Fruit fly (Drosophila melanogaster) whole organism, embryonic: ENCODE data around the gene lin-52.

Experiments used
- Adf1 ChIP-seq: fragments of 200-800 bp; sonication (Bioruptor generic); IDR thresholded peaks from 2 replicates; pipeline ENCODE4 v1.3.6; 2022; ENCODE audit warnings: missing biosample characterization, missing genetic modification characterization
- Atf6 ChIP-seq: fragments of 200-800 bp; sonication (Bioruptor generic); IDR thresholded peaks from 2 replicates; pipeline ENCODE4 v1.3.6; 2022; ENCODE audit warnings: missing biosample characterization, missing genetic modification characterization
- BEAF-32 ChIP-seq: fragments of 200-800 bp; sonication (Bioruptor generic); optimal IDR thresholded peaks from 3 replicates; lab custom pipeline; 2017; ENCODE audit warnings: missing biosample characterization, missing genetic modification characterization, mild to moderate bottlenecking, moderate library complexity, missing genetic modification reagents
- Bdp1 ChIP-seq: fragments of 200-800 bp; sonication (Bioruptor generic); optimal IDR thresholded peaks from 3 replicates; lab custom pipeline; 2016; ENCODE audit warnings: missing biosample characterization, missing genetic modification characterization
- CG1024 ChIP-seq: fragments of 200-800 bp; sonication (Bioruptor generic); IDR thresholded peaks from 2 replicates; pipeline ENCODE4 v1.3.6; 2022; ENCODE audit warnings: missing biosample characterization, missing genetic modification characterization
- CG10274 ChIP-seq: fragments of 200-800 bp; sonication (Bioruptor generic); optimal IDR thresholded peaks from 3 replicates; lab custom pipeline; 2017; ENCODE audit warnings: missing biosample characterization, mild to moderate bottlenecking, missing genetic modification characterization
- CG10431 ChIP-seq: fragments of 200-800 bp; sonication (Bioruptor generic); optimal IDR thresholded peaks from 3 replicates; lab custom pipeline; 2018; ENCODE audit warnings: missing biosample characterization, mild to moderate bottlenecking, missing genetic modification characterization
- CG10543 ChIP-seq: fragments of 200-800 bp; sonication (Bioruptor generic); optimal IDR thresholded peaks from 3 replicates; lab custom pipeline; 2017; ENCODE audit warnings: missing biosample characterization, mild to moderate bottlenecking, missing genetic modification characterization, moderate library complexity
- CG12942 ChIP-seq: fragments of 200-800 bp; sonication (Bioruptor generic); optimal IDR thresholded peaks from 3 replicates; lab custom pipeline; 2016; ENCODE audit warnings: missing biosample characterization, missing genetic modification characterization
- CG17186 ChIP-seq: fragments of 200-800 bp; sonication (Bioruptor generic); optimal IDR thresholded peaks from 3 replicates; lab custom pipeline; 2017; ENCODE audit warnings: missing biosample characterization, missing genetic modification reagents, missing genetic modification characterization
- CG1792 ChIP-seq: fragments of 200-800 bp; sonication (Bioruptor generic); optimal IDR thresholded peaks from 2 replicates; lab custom pipeline; 2016; ENCODE audit warnings: missing biosample characterization, missing genetic modification characterization
- CG31224 ChIP-seq: fragments of 200-800 bp; sonication (Bioruptor generic); IDR thresholded peaks from 2 replicates; pipeline ENCODE4 v1.3.6; 2022; ENCODE audit warnings: missing biosample characterization, missing genetic modification characterization
- CG31365 ChIP-seq: fragments of 200-800 bp; sonication (Bioruptor generic); optimal IDR thresholded peaks from 2 replicates; lab custom pipeline; 2018; ENCODE audit warnings: missing biosample characterization, mild to moderate bottlenecking, missing genetic modification characterization
- CG34422 ChIP-seq: fragments of 200-800 bp; sonication (Bioruptor generic); IDR thresholded peaks from 3 replicates; pipeline ENCODE4 v1.3.6; 2022; ENCODE audit warnings: missing biosample characterization, missing genetic modification characterization
- CG4707 ChIP-seq: fragments of 200-800 bp; sonication (Bioruptor generic); optimal IDR thresholded peaks from 2 replicates; lab custom pipeline; 2018; ENCODE audit warnings: missing biosample characterization, mild to moderate bottlenecking, missing genetic modification characterization, moderate library complexity
- CG4730 ChIP-seq: fragments of 200-800 bp; sonication (Bioruptor generic); IDR thresholded peaks from 2 replicates; pipeline ENCODE4 v1.3.6; 2022; ENCODE audit warnings: missing biosample characterization, missing genetic modification characterization
- CG7987 ChIP-seq: fragments of 200-800 bp; sonication (Bioruptor generic); optimal IDR thresholded peaks from 2 replicates; lab custom pipeline; 2018; ENCODE audit warnings: missing biosample characterization, mild to moderate bottlenecking, missing genetic modification characterization, moderate library complexity
- Dek ChIP-seq: fragments of 200-800 bp; sonication (Bioruptor generic); optimal IDR thresholded peaks from 3 replicates; lab custom pipeline; 2019; ENCODE audit warnings: missing biosample characterization, mild to moderate bottlenecking, missing genetic modification characterization, moderate library complexity
- E2f1 ChIP-seq: fragments of 200-800 bp; sonication (Bioruptor generic); IDR thresholded peaks from 2 replicates; pipeline ENCODE4 v1.3.6; 2022; ENCODE audit warnings: missing biosample characterization, missing genetic modification characterization
- Fer1 ChIP-seq: fragments of 200-800 bp; sonication (Bioruptor generic); optimal IDR thresholded peaks from 2 replicates; lab custom pipeline; 2017; ENCODE audit warnings: missing biosample characterization, mild to moderate bottlenecking, missing genetic modification characterization
- H15 ChIP-seq: fragments of 200-800 bp; sonication (Bioruptor generic); IDR thresholded peaks from 3 replicates; pipeline ENCODE4 v1.3.6; 2022; ENCODE audit warnings: missing biosample characterization, missing genetic modification characterization
- HLH3B ChIP-seq: fragments of 200-800 bp; sonication (Bioruptor generic); IDR thresholded peaks from 2 replicates; pipeline ENCODE4 v1.3.6; 2022; ENCODE audit warnings: missing biosample characterization, missing genetic modification characterization
- Hey ChIP-seq: fragments of 200-800 bp; sonication (Bioruptor generic); optimal IDR thresholded peaks from 3 replicates; lab custom pipeline; 2018; ENCODE audit warnings: missing biosample characterization, mild to moderate bottlenecking, missing genetic modification characterization
- Hr39 ChIP-seq: fragments of >200 bp; optimal IDR thresholded peaks from 2 replicates; lab custom pipeline; 2017
- Hr78 ChIP-seq, 2 experiments: fragments of 200-800 bp in 1 of 2; fragments of >200 bp in 1 of 2; sonication (Bioruptor generic) in 1 of 2; optimal IDR thresholded peaks; 2 replicates each; lab custom pipeline; 2017 to 2019; ENCODE audit warnings: missing biosample characterization in 2 of 2, missing genetic modification characterization in 2 of 2, mild to moderate bottlenecking in 1 of 2, moderate library complexity in 1 of 2
- Hsf ChIP-seq: fragments of 200-800 bp; sonication (Bioruptor generic); optimal IDR thresholded peaks from 3 replicates; lab custom pipeline; 2016; ENCODE audit warnings: missing biosample characterization, missing genetic modification characterization
- Max ChIP-seq: fragments of 200-800 bp; sonication (Bioruptor generic); optimal IDR thresholded peaks from 2 replicates; lab custom pipeline; 2016; ENCODE audit warnings: missing biosample characterization, mild to moderate bottlenecking, missing genetic modification characterization
- Neu2 ChIP-seq: fragments of 200-800 bp; sonication (Bioruptor generic); optimal IDR thresholded peaks from 3 replicates; lab custom pipeline; 2016; ENCODE audit warnings: missing biosample characterization, missing genetic modification characterization, borderline replicate concordance
- Ptx1 ChIP-seq: fragments of 200-800 bp; sonication (Bioruptor generic); IDR thresholded peaks from 2 replicates; pipeline ENCODE4 v1.3.6; 2022; ENCODE audit warnings: missing biosample characterization, missing genetic modification characterization
- Sry-β ChIP-seq: fragments of 200-800 bp; sonication (Bioruptor generic); optimal IDR thresholded peaks from 2 replicates; lab custom pipeline; 2018; ENCODE audit warnings: missing biosample characterization, mild to moderate bottlenecking, missing genetic modification characterization, moderate library complexity
- TFAM ChIP-seq: fragments of 200-800 bp; sonication (Bioruptor generic); optimal IDR thresholded peaks from 2 replicates; lab custom pipeline; 2017; ENCODE audit warnings: missing biosample characterization, missing genetic modification characterization, inconsistent platforms
- ap ChIP-seq: fragments of 200-800 bp; sonication (Bioruptor generic); IDR thresholded peaks from 2 replicates; pipeline ENCODE4 v1.3.6; 2022; ENCODE audit warnings: missing biosample characterization, missing genetic modification characterization
- bcd ChIP-seq: fragments of 200-800 bp; sonication (Bioruptor generic); optimal IDR thresholded peaks from 2 replicates; lab custom pipeline; 2017; ENCODE audit warnings: missing biosample characterization, mild to moderate bottlenecking, missing genetic modification characterization
- chif ChIP-seq, 2 experiments: fragments of 200-800 bp; sonication (Bioruptor generic); optimal IDR thresholded peaks; 3 replicates each; lab custom pipeline; 2016; ENCODE audit warnings: missing biosample characterization in 2 of 2, missing genetic modification characterization in 2 of 2
- chm ChIP-seq: fragments of 200-800 bp; sonication (Bioruptor generic); IDR thresholded peaks from 2 replicates; pipeline ENCODE4 v1.3.6; 2022; ENCODE audit warnings: missing biosample characterization, missing genetic modification characterization
- chn ChIP-seq: fragments of 200-800 bp; sonication (Bioruptor generic); optimal IDR thresholded peaks from 2 replicates; lab custom pipeline; 2016; ENCODE audit warnings: missing biosample characterization, missing genetic modification characterization
- ci ChIP-seq: fragments of 200-800 bp; sonication (Bioruptor generic); IDR thresholded peaks from 3 replicates; pipeline ENCODE4 v1.3.6; 2022; ENCODE audit warnings: missing biosample characterization, missing genetic modification characterization
- dpn ChIP-seq, 2 experiments: fragments of 200-800 bp; sonication (Bioruptor generic); optimal IDR thresholded peaks; 3 replicates each; lab custom pipeline; 2016; ENCODE audit warnings: missing biosample characterization in 2 of 2, missing genetic modification characterization in 2 of 2
- grau ChIP-seq: fragments of 200-800 bp; optimal IDR thresholded peaks from 3 replicates; lab custom pipeline; 2019; ENCODE audit warnings: missing biosample characterization, mild to moderate bottlenecking, missing genetic modification characterization, moderate library complexity
- h ChIP-seq: fragments of >200 bp; optimal IDR thresholded peaks from 2 replicates; lab custom pipeline; 2017
- kni ChIP-seq: fragments of 200-800 bp; sonication (Bioruptor generic); optimal IDR thresholded peaks from 3 replicates; lab custom pipeline; 2017; ENCODE audit warnings: mild to moderate bottlenecking, missing biosample characterization, missing genetic modification reagents, missing genetic modification characterization
- lilli ChIP-seq: fragments of 200-800 bp; sonication (Bioruptor generic); optimal IDR thresholded peaks from 3 replicates; lab custom pipeline; 2016; ENCODE audit warnings: missing biosample characterization, missing genetic modification characterization
- nau ChIP-seq: fragments of 200-800 bp; sonication (Bioruptor generic); optimal IDR thresholded peaks from 3 replicates; lab custom pipeline; 2017; ENCODE audit warnings: missing biosample characterization, mild to moderate bottlenecking, missing genetic modification characterization, missing genetic modification reagents
- onecut ChIP-seq: fragments of 200-800 bp; sonication (Bioruptor generic); IDR thresholded peaks from 2 replicates; pipeline ENCODE4 v1.3.6; 2022; ENCODE audit warnings: missing biosample characterization, missing genetic modification characterization
- pb ChIP-seq: fragments of 200-800 bp; sonication (Bioruptor generic); optimal IDR thresholded peaks from 3 replicates; lab custom pipeline; 2016; ENCODE audit warnings: missing biosample characterization, missing genetic modification characterization
- pfk ChIP-seq: fragments of 200-800 bp; sonication (Bioruptor generic); optimal IDR thresholded peaks from 2 replicates; lab custom pipeline; 2018; ENCODE audit warnings: missing biosample characterization, mild to moderate bottlenecking, missing genetic modification characterization, moderate library complexity
- sqz ChIP-seq: fragments of 200-800 bp; sonication (Bioruptor generic); optimal IDR thresholded peaks from 3 replicates; lab custom pipeline; 2018; ENCODE audit warnings: missing biosample characterization, mild to moderate bottlenecking, missing genetic modification characterization
- sug ChIP-seq: fragments of 200-800 bp; optimal IDR thresholded peaks from 2 replicates; lab custom pipeline; 2019; ENCODE audit warnings: missing biosample characterization, mild to moderate bottlenecking, missing genetic modification characterization, moderate library complexity
- tin ChIP-seq: fragments of 200-800 bp; sonication (Bioruptor generic); optimal IDR thresholded peaks from 3 replicates; lab custom pipeline; 2016; ENCODE audit warnings: missing biosample characterization, missing genetic modification characterization
- ttk ChIP-seq: fragments of 200-800 bp; sonication (Bioruptor generic); IDR thresholded peaks from 2 replicates; pipeline ENCODE4 v2.1.2; 2022; ENCODE audit warnings: missing biosample characterization, missing genetic modification characterization
- unc-4 ChIP-seq: fragments of 200-800 bp; sonication (Bioruptor generic); IDR thresholded peaks from 2 replicates; pipeline ENCODE4 v1.3.6; 2022; ENCODE audit warnings: missing biosample characterization, missing genetic modification characterization; ENCODE audit not compliant: partially characterized antibody
- zen ChIP-seq: fragments of 200-800 bp; sonication (Bioruptor generic); optimal IDR thresholded peaks from 3 replicates; lab custom pipeline; 2018; ENCODE audit warnings: missing biosample characterization, mild to moderate bottlenecking, missing genetic modification characterization, moderate library complexity

Gene lin-52

dm6 chrX:5737157-5737556, 17.6 kb downstream of the lin-52 start (continued):
- TF ChIP-seq CG12942 (GFP tag; lab: Kevin White, UChicago), result peak; percentile 8
- no peak for TF ChIP-seq Bdp1 (GFP tag; lab: Kevin White, UChicago)
- TF ChIP-seq CG10543 (GFP tag; lab: Kevin White, UChicago), result peak; percentile 20
- TF ChIP-seq sug, result no peak
- no peak for TF ChIP-seq CG1024 (GFP tag; lab: Robert Waterston, UW)
- TF ChIP-seq Hr78 (GFP tag; optimal IDR thresholded peaks at IDR 0.05; lab: Kevin White, UChicago), result no peak
- TF ChIP-seq onecut (GFP tag; lab: Robert Waterston, UW), result no peak
- TF ChIP-seq lilli (GFP tag; lab: Kevin White, UChicago), result no peak
- peak in 1 of 2 experiments; percentile 10 for TF ChIP-seq dpn (GFP tag; optimal IDR thresholded peaks at IDR 0.05; lab: Kevin White, UChicago)
- no peak for TF ChIP-seq CG17186 (GFP tag; lab: Kevin White, UChicago)
- no peak for TF ChIP-seq ap (GFP tag; lab: Robert Waterston, UW)
- peak; percentile 17; the same call in 1 of the 2 replicates for TF ChIP-seq E2f1
- TF ChIP-seq chn (GFP tag; lab: Kevin White, UChicago), result no peak
- no peak for TF ChIP-seq h (lab: Kevin White, UChicago)
- TF ChIP-seq tin (GFP tag; lab: Kevin White, UChicago), result no peak
- no peak for TF ChIP-seq zen (tag; lab: Kevin White, UChicago)
- no peak for TF ChIP-seq BEAF-32
- TF ChIP-seq CG7987, result no peak
- peak; percentile 81 for TF ChIP-seq Adf1 (GFP tag; lab: Robert Waterston, UW)
- TF ChIP-seq CG10431 (GFP tag; lab: Kevin White, UChicago), result no peak
- no peak for TF ChIP-seq Fer1 (GFP tag; lab: Kevin White, UChicago)
- no peak for TF ChIP-seq TFAM
- TF ChIP-seq sqz, result no peak
- 0 out of 2 replicates have a peak, but pooled peaks have one; percentile 30 for TF ChIP-seq Atf6 (GFP tag; lab: Robert Waterston, UW)
- TF ChIP-seq ci (GFP tag; lab: Robert Waterston, UW), result peak; percentile 69; the same call in 2 of the 3 replicates
- 0 out of 2 replicates have a peak, but pooled peaks have one; percentile 24 for TF ChIP-seq Ptx1 (GFP tag; lab: Robert Waterston, UW)
- TF ChIP-seq CG4707 (GFP tag; lab: Kevin White, UChicago), result no peak
- no peak; the same call in 1 of the 2 replicates for TF ChIP-seq HLH3B
- no peak for TF ChIP-seq CG4730
- peak; percentile 80; the same call in 1 of the 3 replicates for TF ChIP-seq CG34422 (GFP tag; lab: Robert Waterston, UW)
- no peak for TF ChIP-seq Neu2 (GFP tag; lab: Kevin White, UChicago)
- TF ChIP-seq Hey (tag; lab: Kevin White, UChicago), result no peak
- TF ChIP-seq pfk, result peak; percentile 33
- TF ChIP-seq CG1792, result no peak
- TF ChIP-seq CG31224 (GFP tag; lab: Robert Waterston, UW), result no peak
- no peak for TF ChIP-seq H15 (GFP tag; lab: Robert Waterston, UW)
- no peak for TF ChIP-seq pb (GFP tag; lab: Kevin White, UChicago)
- no peak for TF ChIP-seq Max
- no peak for TF ChIP-seq nau (GFP tag; lab: Kevin White, UChicago)
- TF ChIP-seq chif (GFP tag; optimal IDR thresholded peaks at IDR 0.05; lab: Kevin White, UChicago), result no peak
- peak; percentile 16 for TF ChIP-seq grau
- TF ChIP-seq unc-4, result no peak
- no peak for TF ChIP-seq kni (GFP tag; lab: Kevin White, UChicago)
- TF ChIP-seq ttk (GFP tag; lab: Robert Waterston, UW), result peak; percentile 33; the same call in 1 of the 2 replicates
- TF ChIP-seq Hsf, result no peak
- no peak for TF ChIP-seq bcd (GFP tag; lab: Kevin White, UChicago)
- TF ChIP-seq CG31365 (tag; lab: Kevin White, UChicago), result no peak
- no peak for TF ChIP-seq Sry-β
- TF ChIP-seq CG10274 (GFP tag; lab: Kevin White, UChicago), result no peak
- no peak for TF ChIP-seq chm (GFP tag; lab: Robert Waterston, UW)
- no peak for TF ChIP-seq Dek (tag; lab: Kevin White, UChicago)
- no peak for TF ChIP-seq Hr39 (lab: Kevin White, UChicago)
